Fruit fly (Drosophila melanogaster): ENCODE measurements around the gene CG5382.

- TF ChIP-seq Dll (optimal IDR thresholded peaks at IDR 0.05) (no peak), EcR (GFP tag; optimal IDR thresholded peaks at IDR 0.05) (no peak), usp (GFP tag; optimal IDR thresholded peaks at IDR 0.05) (no peak)
Measured at dm6 chr3R:22379942-22380341, 14.2 kb upstream of the CG5382 start, which contains the start of gene CG34149.
